Worm (Caenorhabditis elegans) whole organism, L3 larva: ENCODE data around the gene Y57G11C.5.

Experiments
- R02D3.7 ChIP-seq: fragments of 150-350 bp; optimal IDR thresholded peaks from 2 replicates; lab custom pipeline; 2014; ENCODE audit warnings: missing biosample characterization, missing genetic modification characterization
- ama-1 ChIP-seq: fragments of 150-350 bp; optimal IDR thresholded peaks from 2 replicates; lab custom pipeline; 2018
- ceh-16 ChIP-seq: sonication (generic microtip); optimal IDR thresholded peaks from 2 replicates; lab custom pipeline; 2017; ENCODE audit warnings: missing biosample characterization, missing genetic modification characterization
- ceh-28 ChIP-seq: fragments of 150-350 bp; optimal IDR thresholded peaks from 2 replicates; lab custom pipeline; 2014; ENCODE audit warnings: missing biosample characterization, missing genetic modification reagents, missing genetic modification characterization
- ceh-82 ChIP-seq: fragments of 150-350 bp; optimal IDR thresholded peaks from 2 replicates; lab custom pipeline; 2014; ENCODE audit warnings: missing biosample characterization, missing genetic modification characterization
- ceh-9 ChIP-seq: sonication (generic microtip); optimal IDR thresholded peaks from 2 replicates; lab custom pipeline; 2018; ENCODE audit warnings: missing biosample characterization, missing genetic modification characterization
- daf-12 ChIP-seq: fragments of 150-350 bp; optimal IDR thresholded peaks from 2 replicates; lab custom pipeline; 2014; ENCODE audit warnings: missing biosample characterization, missing genetic modification reagents, missing genetic modification characterization
- egl-27 ChIP-seq: sonication (generic microtip); optimal IDR thresholded peaks from 4 replicates; lab custom pipeline; 2017; ENCODE audit warnings: missing biosample characterization, missing genetic modification reagents, missing genetic modification characterization
- egl-5 ChIP-seq: fragments of 150-350 bp; optimal IDR thresholded peaks from 2 replicates; lab custom pipeline; 2017; ENCODE audit warnings: missing biosample characterization, missing genetic modification reagents, missing genetic modification characterization, inconsistent platforms
- elt-1 ChIP-seq: fragments of 150-350 bp; optimal IDR thresholded peaks from 2 replicates; lab custom pipeline; 2014; ENCODE audit warnings: missing biosample characterization, missing genetic modification characterization
- elt-2 ChIP-seq: sonication (generic microtip); optimal IDR thresholded peaks from 2 replicates; lab custom pipeline; 2016; ENCODE audit warnings: missing genetic modification reagents, mild to moderate bottlenecking, missing genetic modification characterization, missing compliant biosample characterization
- elt-3 ChIP-seq, 3 experiments: fragments of 150-350 bp in 1 of 3; sonication (generic microtip) in 2 of 3; optimal IDR thresholded peaks; 2 replicates in 2 of 3; 4 replicates in 1 of 3; lab custom pipeline; 2014 to 2017; ENCODE audit warnings: missing biosample characterization in 3 of 3, missing genetic modification characterization in 3 of 3
- fkh-10 ChIP-seq: sonication (generic microtip); optimal IDR thresholded peaks from 2 replicates; lab custom pipeline; 2017; ENCODE audit warnings: missing biosample characterization, missing genetic modification reagents, missing genetic modification characterization
- fos-1 ChIP-seq: fragments of 150-350 bp; optimal IDR thresholded peaks from 2 replicates; lab custom pipeline; 2014; ENCODE audit warnings: missing biosample characterization, missing genetic modification characterization
- lin-15B ChIP-seq: fragments of 150-350 bp; optimal IDR thresholded peaks from 2 replicates; lab custom pipeline; 2014; ENCODE audit warnings: missing biosample characterization, missing genetic modification characterization
- lin-39 ChIP-seq: fragments of 150-350 bp; optimal IDR thresholded peaks from 2 replicates; lab custom pipeline; 2018; ENCODE audit warnings: missing biosample characterization, missing genetic modification reagents, missing genetic modification characterization
- nhr-11 ChIP-seq: fragments of 150-350 bp; optimal IDR thresholded peaks from 2 replicates; lab custom pipeline; 2014; ENCODE audit warnings: missing biosample characterization, missing genetic modification characterization
- nhr-23 ChIP-seq: fragments of 150-350 bp; optimal IDR thresholded peaks from 2 replicates; lab custom pipeline; 2014; ENCODE audit warnings: missing biosample characterization, missing genetic modification reagents, missing genetic modification characterization
- nhr-237 ChIP-seq: fragments of 150-350 bp; optimal IDR thresholded peaks from 2 replicates; lab custom pipeline; 2014; ENCODE audit warnings: missing biosample characterization, missing genetic modification characterization
- nhr-25 ChIP-seq: sonication (generic microtip); optimal IDR thresholded peaks from 2 replicates; lab custom pipeline; 2017; ENCODE audit warnings: missing biosample characterization, missing genetic modification characterization
- nhr-67 ChIP-seq: fragments of 150-350 bp; optimal IDR thresholded peaks from 2 replicates; lab custom pipeline; 2014; ENCODE audit warnings: missing biosample characterization, missing genetic modification characterization
- nhr-76 ChIP-seq: fragments of 150-350 bp; sonication (generic microtip); optimal IDR thresholded peaks from 5 replicates; lab custom pipeline; 2014; ENCODE audit warnings: missing biosample characterization, missing genetic modification characterization
- pha-4 ChIP-seq: fragments of 150-350 bp; optimal IDR thresholded peaks from 2 replicates; lab custom pipeline; 2014; ENCODE audit warnings: missing biosample characterization, missing genetic modification reagents, missing genetic modification characterization
- sea-2 ChIP-seq: fragments of 150-350 bp; sonication (generic microtip); optimal IDR thresholded peaks from 4 replicates; lab custom pipeline; 2014; ENCODE audit warnings: missing biosample characterization, missing genetic modification reagents, missing genetic modification characterization
- snpc-4 ChIP-seq: fragments of 150-350 bp; optimal IDR thresholded peaks from 2 replicates; lab custom pipeline; 2014; ENCODE audit warnings: missing biosample characterization, missing genetic modification characterization
- tbx-2 ChIP-seq: sonication (generic microtip); optimal IDR thresholded peaks from 2 replicates; lab custom pipeline; 2016; ENCODE audit warnings: mild to moderate bottlenecking, missing genetic modification characterization, missing compliant biosample characterization
- unc-39 ChIP-seq: sonication (generic microtip); optimal IDR thresholded peaks from 4 replicates; lab custom pipeline; 2017; ENCODE audit warnings: missing biosample characterization, missing genetic modification characterization
- unc-62 ChIP-seq: fragments of 150-350 bp; sonication (generic microtip); optimal IDR thresholded peaks from 4 replicates; lab custom pipeline; 2014; ENCODE audit warnings: missing biosample characterization, missing genetic modification reagents, missing genetic modification characterization
- zag-1 ChIP-seq: fragments of 150-350 bp; optimal IDR thresholded peaks from 2 replicates; lab custom pipeline; 2014; ENCODE audit warnings: missing biosample characterization, missing genetic modification characterization

Gene Y57G11C.5

ce11 chrIV:14754912-14755311 lies 10.3 kb downstream of the Y57G11C.5 start, which contains the start of gene Y57G11C.499:
Gene Y57G11C.499 (minus strand): TSS chrIV:14754934.
- TF ChIP-seq unc-39 (tag; lab: Kevin White, UChicago) (no peak), elt-3 (tag; optimal IDR thresholded peaks at IDR 0.05; lab: Kevin White, UChicago) (no peak), unc-62 (GFP tag; lab: Kevin White, UChicago) (no peak), lin-39 (tag; lab: Kevin White, UChicago) (no peak), ceh-9 (no peak), daf-12 (tag; lab: Kevin White, UChicago) (no peak), ceh-82 (tag; lab: Kevin White, UChicago) (no peak), nhr-76 (tag; lab: Kevin White, UChicago) (no peak), fkh-10 (GFP tag; lab: Kevin White, UChicago) (no peak), R02D3.7 (tag; lab: Kevin White, UChicago) (no peak), pha-4 (no peak), sea-2 (no peak), nhr-23 (tag; lab: Kevin White, UChicago) (no peak), nhr-67 (tag; lab: Kevin White, UChicago) (no peak), tbx-2 (tag; lab: Kevin White, UChicago) (no peak), ceh-16 (tag; lab: Kevin White, UChicago) (no peak), zag-1 (tag; lab: Kevin White, UChicago) (no peak), elt-1 (tag; lab: Kevin White, UChicago) (no peak), fos-1 (tag; lab: Kevin White, UChicago) (no peak), ama-1 (lab: Kevin White, UChicago) (no peak)

- no peak for TF ChIP-seq nhr-23 (tag; lab: Kevin White, UChicago)
- no peak for TF ChIP-seq unc-62 (GFP tag; lab: Kevin White, UChicago)
These were observed 23.3 kb downstream of the Y57G11C.5 start for ce11 chrIV:14741926-14742325.

- TF ChIP-seq nhr-237 (no peak), lin-15B (tag; lab: Kevin White, UChicago) (no peak), egl-27 (tag; lab: Kevin White, UChicago) (no peak), zag-1 (tag; lab: Kevin White, UChicago) (no peak), nhr-25 (tag; lab: Kevin White, UChicago) (peak; percentile 81), unc-39 (tag; lab: Kevin White, UChicago) (no peak), elt-1 (tag; lab: Kevin White, UChicago) (peak; percentile 68)
These were observed 36.0 kb downstream of the Y57G11C.5 start for ce11 chrIV:14729272-14729671.

- no peak for TF ChIP-seq nhr-25 (tag; lab: Kevin White, UChicago)
- TF ChIP-seq fos-1 (tag; lab: Kevin White, UChicago), result no peak
- no peak for TF ChIP-seq ceh-28 (tag; lab: Kevin White, UChicago)
- TF ChIP-seq nhr-11 (tag; lab: Kevin White, UChicago), result no peak
These were observed 37.0 kb downstream of the Y57G11C.5 start, which contains the start of gene Y57G11C.42 for ce11 chrIV:14728225-14728624. Gene Y57G11C.42 (plus strand): TSS chrIV:14728525.

ce11 chrIV:14715500-14715899 lies 49.7 kb downstream of the Y57G11C.5 start, which contains the start of gene lgc-8:
Gene lgc-8 (plus strand): TSS chrIV:14715800.
- no peak for TF ChIP-seq nhr-23 (tag; lab: Kevin White, UChicago)
- TF ChIP-seq ceh-16 (tag; lab: Kevin White, UChicago), result no peak
- TF ChIP-seq egl-5 (tag; lab: Kevin White, UChicago), result no peak
- no peak for TF ChIP-seq elt-3 (tag; optimal IDR thresholded peaks at IDR 0.05; lab: Kevin White, UChicago)
- no peak for TF ChIP-seq ama-1 (lab: Kevin White, UChicago)
- no peak for TF ChIP-seq elt-2 (tag; lab: Kevin White, UChicago)
- no peak for TF ChIP-seq snpc-4
- TF ChIP-seq ceh-28 (tag; lab: Kevin White, UChicago), result no peak
- TF ChIP-seq nhr-11 (tag; lab: Kevin White, UChicago), result no peak
- no peak for TF ChIP-seq unc-62 (GFP tag; lab: Kevin White, UChicago)
